Fruit fly (Drosophila melanogaster) whole organism, pupa: Measurements from ENCODE around the gene CG2162.

Experiments used
- CG13204 ChIP-seq: fragments of 200-800 bp; sonication (Bioruptor generic); optimal IDR thresholded peaks from 2 replicates; lab custom pipeline; 2018; ENCODE audit warnings: missing biosample characterization, mild to moderate bottlenecking, missing genetic modification characterization, moderate library complexity
- CG14655 ChIP-seq: fragments of 200-800 bp; sonication (Bioruptor generic); optimal IDR thresholded peaks from 3 replicates; lab custom pipeline; 2017; ENCODE audit warnings: mild to moderate bottlenecking, missing biosample characterization, missing genetic modification reagents, missing genetic modification characterization
- CG15710 ChIP-seq: fragments of 200-800 bp; sonication (Bioruptor generic); optimal IDR thresholded peaks from 2 replicates; lab custom pipeline; 2018; ENCODE audit warnings: missing biosample characterization, mild to moderate bottlenecking, missing genetic modification characterization, moderate library complexity
- CG17806 ChIP-seq: fragments of 200-800 bp; sonication (Bioruptor generic); optimal IDR thresholded peaks from 2 replicates; lab custom pipeline; 2018; ENCODE audit warnings: missing biosample characterization, mild to moderate bottlenecking, missing genetic modification characterization, moderate library complexity
- CG34367 ChIP-seq: fragments of 200-800 bp; sonication (Bioruptor generic); optimal IDR thresholded peaks from 2 replicates; lab custom pipeline; 2018; ENCODE audit warnings: missing biosample characterization, mild to moderate bottlenecking, missing genetic modification characterization
- CG4496 ChIP-seq: fragments of 200-800 bp; sonication (Bioruptor generic); IDR thresholded peaks from 3 replicates; pipeline ENCODE4 v1.3.6; 2022; ENCODE audit warnings: missing biosample characterization, missing genetic modification characterization
- CG9948 ChIP-seq: fragments of 200-800 bp; sonication (Bioruptor generic); optimal IDR thresholded peaks from 2 replicates; lab custom pipeline; 2018; ENCODE audit warnings: missing biosample characterization, mild to moderate bottlenecking, missing genetic modification characterization, moderate library complexity
- EcR ChIP-seq: fragments of 200-800 bp; sonication (Bioruptor generic); optimal IDR thresholded peaks from 3 replicates; lab custom pipeline; 2019; ENCODE audit warnings: missing biosample characterization, missing genetic modification characterization, mild to moderate bottlenecking, moderate library complexity, missing genetic modification reagents
- Pif1A ChIP-seq: fragments of 200-800 bp; sonication (Bioruptor generic); optimal IDR thresholded peaks from 3 replicates; lab custom pipeline; 2016; ENCODE audit warnings: missing biosample characterization, missing genetic modification characterization
- Pif1B ChIP-seq: fragments of 200-800 bp; sonication (Bioruptor generic); optimal IDR thresholded peaks from 3 replicates; lab custom pipeline; 2016; ENCODE audit warnings: missing biosample characterization, missing genetic modification characterization
- Snoo ChIP-seq: fragments of 200-800 bp; sonication (Bioruptor generic); optimal IDR thresholded peaks from 3 replicates; lab custom pipeline; 2017; ENCODE audit warnings: missing biosample characterization, mild to moderate bottlenecking, missing genetic modification characterization, inconsistent platforms
- fd96Ca ChIP-seq: fragments of 200-800 bp; sonication (Bioruptor generic); IDR thresholded peaks from 3 replicates; pipeline ENCODE4 v1.3.6; 2022; ENCODE audit warnings: missing biosample characterization, missing genetic modification characterization
- gl ChIP-seq: fragments of 200-800 bp; sonication (Bioruptor generic); optimal IDR thresholded peaks from 2 replicates; lab custom pipeline; 2018; ENCODE audit warnings: missing biosample characterization, mild to moderate bottlenecking, missing genetic modification characterization
- rn ChIP-seq: fragments of 200-800 bp; sonication (Bioruptor generic); IDR thresholded peaks from 2 replicates; pipeline ENCODE4 v1.3.6; 2022; ENCODE audit warnings: missing biosample characterization, missing genetic modification characterization

dm6 chr3L:3052110-3052871 lies 17.3 kb downstream of the CG2162 start, which contains the start of gene CG1271:
- TF ChIP-seq CG14655 (no peak), CG15710 (peak; percentile 73), CG9948 (tag; lab: Kevin White, UChicago) (peak; percentile 37), CG34367 (tag; lab: Kevin White, UChicago) (no peak), EcR (GFP tag; lab: Kevin White, UChicago) (no peak), CG13204 (GFP tag; lab: Kevin White, UChicago) (no peak), CG4496 (GFP tag; lab: Robert Waterston, UW) (peak; percentile 65), Pif1B (GFP tag; lab: Kevin White, UChicago) (no peak), fd96Ca (0 out of 3 replicates have a peak, but pooled peaks have one; percentile 5), Snoo (peak; percentile 31), gl (tag; lab: Kevin White, UChicago) (peak; percentile 19), CG17806 (tag; lab: Kevin White, UChicago) (peak; percentile 39), Pif1A (GFP tag; lab: Kevin White, UChicago) (no peak), rn (GFP tag; lab: Robert Waterston, UW) (no peak)
